Worm (Caenorhabditis elegans): Measurements from ENCODE around the gene gst-7.

DNA sequence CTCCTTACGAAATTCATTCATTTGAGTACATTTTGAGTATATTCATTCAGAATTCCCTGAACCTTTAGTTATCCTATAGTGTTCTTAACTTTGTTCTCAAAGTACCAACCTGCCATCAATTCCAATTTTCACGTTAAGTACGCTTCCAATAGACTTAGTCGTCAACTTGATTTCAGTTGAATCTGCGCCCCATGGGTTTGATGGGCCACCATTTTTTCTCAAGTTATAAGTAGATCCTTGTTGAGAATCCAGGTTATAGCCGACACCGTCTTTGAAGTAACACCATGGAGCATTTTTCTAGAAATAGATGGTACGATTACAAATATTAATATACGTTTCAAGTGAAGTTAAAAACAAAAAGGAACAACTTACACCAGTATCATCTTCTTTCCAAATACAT is 42.9 kb downstream of the gst-7 start:
- TF ChIP-seq snpc-1.2 (GFP tag; IDR thresholded peaks at IDR 0.05) (no peak), nhr-237 (tag; optimal IDR thresholded peaks at IDR 0.05) (no peak), skn-1 (tag; optimal IDR thresholded peaks at IDR 0.05) (no peak), nhr-11 (tag; optimal IDR thresholded peaks at IDR 0.05) (no peak), ceh-28 (tag; optimal IDR thresholded peaks at IDR 0.05) (no peak), daf-12 (tag; optimal IDR thresholded peaks at IDR 0.05) (no peak), unc-130 (GFP tag; optimal IDR thresholded peaks at IDR 0.05) (no peak), spr-1 (tag; optimal IDR thresholded peaks at IDR 0.05) (no peak), dpl-1 (GFP tag; optimal IDR thresholded peaks at IDR 0.05) (no peak), dmd-6 (GFP tag; IDR thresholded peaks at IDR 0.05) (no peak), nhr-76 (tag; optimal IDR thresholded peaks at IDR 0.05) (no peak)

All from whole organism, L4 larva.